Worm (Caenorhabditis elegans) whole organism, mixed stage, embryonic: ENCODE data around the gene F41H10.12.

Experiments
- drap-1 ChIP-seq: fragments of 200-800 bp; sonication (Bioruptor generic); optimal IDR thresholded peaks from 3 replicates; lab custom pipeline; 2018; ENCODE audit warnings: mild to moderate bottlenecking, missing genetic modification characterization, missing compliant biosample characterization
- hlh-1 ChIP-seq: fragments of 150-350 bp; optimal IDR thresholded peaks from 2 replicates; lab custom pipeline; 2014; ENCODE audit warnings: missing biosample characterization, missing genetic modification reagents, missing genetic modification characterization
- lin-13 ChIP-seq: fragments of 150-350 bp; optimal IDR thresholded peaks from 2 replicates; lab custom pipeline; 2014; ENCODE audit warnings: missing biosample characterization, missing genetic modification characterization
- lsy-2 ChIP-seq: fragments of 150-350 bp; optimal IDR thresholded peaks from 2 replicates; lab custom pipeline; 2014; ENCODE audit warnings: missing biosample characterization, missing genetic modification characterization
- mab-5 ChIP-seq: fragments of 150-350 bp; optimal IDR thresholded peaks from 2 replicates; lab custom pipeline; 2014; ENCODE audit warnings: missing biosample characterization, missing genetic modification characterization
- mep-1 ChIP-seq: fragments of 150-350 bp; optimal IDR thresholded peaks from 2 replicates; lab custom pipeline; 2017; ENCODE audit warnings: missing biosample characterization, missing genetic modification reagents, missing genetic modification characterization, inconsistent platforms
- nhr-237 ChIP-seq: fragments of 150-350 bp; optimal IDR thresholded peaks from 2 replicates; lab custom pipeline; 2014; ENCODE audit warnings: missing biosample characterization, missing genetic modification characterization
- nhr-76 ChIP-seq: sonication (generic microtip); optimal IDR thresholded peaks from 2 replicates; lab custom pipeline; 2017; ENCODE audit warnings: missing biosample characterization, missing genetic modification characterization
- pha-4 ChIP-seq: fragments of 150-350 bp; optimal IDR thresholded peaks from 2 replicates; lab custom pipeline; 2018; ENCODE audit warnings: missing biosample characterization, missing genetic modification reagents, missing genetic modification characterization
- snpc-4 ChIP-seq: fragments of 150-350 bp; optimal IDR thresholded peaks from 2 replicates; lab custom pipeline; 2014; ENCODE audit warnings: missing biosample characterization, missing genetic modification characterization
- sptf-1 ChIP-seq: sonication (generic microtip); optimal IDR thresholded peaks from 2 replicates; lab custom pipeline; 2017; ENCODE audit warnings: mild to moderate bottlenecking, missing genetic modification characterization, moderate library complexity, missing compliant biosample characterization
- unc-39 ChIP-seq: fragments of 150-350 bp; optimal IDR thresholded peaks from 2 replicates; lab custom pipeline; 2014; ENCODE audit warnings: missing biosample characterization, missing genetic modification characterization
- unc-62 ChIP-seq: fragments of 150-350 bp; optimal IDR thresholded peaks from 2 replicates; lab custom pipeline; 2014; ENCODE audit warnings: missing biosample characterization, missing genetic modification reagents, missing genetic modification characterization

DNA sequence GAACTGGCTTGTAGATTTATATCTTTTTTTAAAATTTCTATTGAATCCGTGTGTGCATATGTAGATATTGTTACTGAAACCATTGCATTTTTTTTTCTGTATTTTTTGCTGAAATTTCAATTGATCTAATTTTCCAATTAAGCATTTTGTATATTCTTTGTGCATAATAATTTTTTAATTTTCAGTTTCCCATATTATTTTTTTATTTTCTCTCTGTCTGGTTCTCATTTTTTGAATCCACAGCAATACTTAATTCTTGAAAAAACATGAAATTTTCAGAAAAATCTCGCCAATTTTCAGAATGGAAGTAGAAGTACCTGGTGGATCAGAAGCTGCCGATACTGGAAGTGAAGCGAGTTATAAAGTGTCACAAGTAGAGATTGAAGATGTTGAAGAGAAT is 18.6 kb upstream of the F41H10.12 start, which contains the start of gene sand-1:
- TF ChIP-seq unc-62 (GFP tag; lab: Kevin White, UChicago) (no peak), pha-4 (tag; lab: Kevin White, UChicago) (no peak), lsy-2 (tag; lab: Kevin White, UChicago) (no peak), nhr-76 (tag; lab: Kevin White, UChicago) (no peak), sptf-1 (no peak), snpc-4 (no peak), nhr-237 (no peak), lin-13 (tag; lab: Kevin White, UChicago) (no peak), hlh-1 (tag; lab: Kevin White, UChicago) (no peak), mab-5 (tag; lab: Kevin White, UChicago) (no peak), unc-39 (no peak), drap-1 (GFP tag; lab: Kevin White, UChicago) (no peak), mep-1 (tag; lab: Kevin White, UChicago) (no peak)
